Worm (Caenorhabditis elegans) whole organism, L3 larva: Measurements from ENCODE around the gene F47E1.1.

Source experiments
- aly-2 ChIP-seq: fragments of 150-350 bp; optimal IDR thresholded peaks from 2 replicates; lab custom pipeline; 2014; ENCODE audit warnings: missing biosample characterization, missing genetic modification characterization
- ama-1 ChIP-seq: fragments of 150-350 bp; optimal IDR thresholded peaks from 2 replicates; lab custom pipeline; 2018
- ceh-16 ChIP-seq: sonication (generic microtip); optimal IDR thresholded peaks from 2 replicates; lab custom pipeline; 2017; ENCODE audit warnings: missing biosample characterization, missing genetic modification characterization
- ceh-28 ChIP-seq: fragments of 150-350 bp; optimal IDR thresholded peaks from 2 replicates; lab custom pipeline; 2014; ENCODE audit warnings: missing biosample characterization, missing genetic modification reagents, missing genetic modification characterization
- ceh-82 ChIP-seq: fragments of 150-350 bp; optimal IDR thresholded peaks from 2 replicates; lab custom pipeline; 2014; ENCODE audit warnings: missing biosample characterization, missing genetic modification characterization
- daf-12 ChIP-seq: fragments of 150-350 bp; optimal IDR thresholded peaks from 2 replicates; lab custom pipeline; 2014; ENCODE audit warnings: missing biosample characterization, missing genetic modification reagents, missing genetic modification characterization
- egl-5 ChIP-seq: fragments of 150-350 bp; optimal IDR thresholded peaks from 2 replicates; lab custom pipeline; 2017; ENCODE audit warnings: missing biosample characterization, missing genetic modification reagents, missing genetic modification characterization, inconsistent platforms
- elt-2 ChIP-seq: sonication (generic microtip); optimal IDR thresholded peaks from 2 replicates; lab custom pipeline; 2016; ENCODE audit warnings: missing genetic modification reagents, mild to moderate bottlenecking, missing genetic modification characterization, missing compliant biosample characterization
- eor-1 ChIP-seq, 2 experiments: fragments of 150-350 bp; optimal IDR thresholded peaks; 2 replicates each; lab custom pipeline; 2014 to 2018; ENCODE audit warnings: missing biosample characterization in 2 of 2, missing genetic modification characterization in 2 of 2
- fkh-10 ChIP-seq: sonication (generic microtip); optimal IDR thresholded peaks from 2 replicates; lab custom pipeline; 2017; ENCODE audit warnings: missing biosample characterization, missing genetic modification reagents, missing genetic modification characterization
- hmg-11 ChIP-seq: sonication (generic microtip); optimal IDR thresholded peaks from 2 replicates; lab custom pipeline; 2016; ENCODE audit warnings: missing genetic modification characterization, missing compliant biosample characterization
- lin-39 ChIP-seq: fragments of 150-350 bp; optimal IDR thresholded peaks from 2 replicates; lab custom pipeline; 2018; ENCODE audit warnings: missing biosample characterization, missing genetic modification reagents, missing genetic modification characterization
- lsy-12 ChIP-seq: sonication (generic microtip); optimal IDR thresholded peaks from 2 replicates; lab custom pipeline; 2016; ENCODE audit warnings: mild to moderate bottlenecking, missing genetic modification characterization, missing compliant biosample characterization
- mdl-1 ChIP-seq: fragments of 150-350 bp; optimal IDR thresholded peaks from 2 replicates; lab custom pipeline; 2014; ENCODE audit warnings: missing biosample characterization, missing genetic modification characterization
- mml-1 ChIP-seq: fragments of 150-350 bp; sonication (generic microtip); optimal IDR thresholded peaks from 3 replicates; lab custom pipeline; 2014; ENCODE audit warnings: missing biosample characterization, missing genetic modification characterization
- nhr-25 ChIP-seq: sonication (generic microtip); optimal IDR thresholded peaks from 2 replicates; lab custom pipeline; 2017; ENCODE audit warnings: missing biosample characterization, missing genetic modification characterization
- nhr-28 ChIP-seq: fragments of 150-350 bp; optimal IDR thresholded peaks from 2 replicates; lab custom pipeline; 2014; ENCODE audit warnings: missing biosample characterization, missing genetic modification characterization
- nhr-67 ChIP-seq: fragments of 150-350 bp; optimal IDR thresholded peaks from 2 replicates; lab custom pipeline; 2014; ENCODE audit warnings: missing biosample characterization, missing genetic modification characterization
- nhr-76 ChIP-seq: fragments of 150-350 bp; sonication (generic microtip); optimal IDR thresholded peaks from 5 replicates; lab custom pipeline; 2014; ENCODE audit warnings: missing biosample characterization, missing genetic modification characterization
- pha-4 ChIP-seq: fragments of 150-350 bp; optimal IDR thresholded peaks from 2 replicates; lab custom pipeline; 2014; ENCODE audit warnings: missing biosample characterization, missing genetic modification reagents, missing genetic modification characterization
- pqm-1 ChIP-seq: fragments of 150-350 bp; optimal IDR thresholded peaks from 2 replicates; lab custom pipeline; 2017; ENCODE audit warnings: missing biosample characterization, missing genetic modification characterization, inconsistent platforms
- sea-2 ChIP-seq: fragments of 150-350 bp; sonication (generic microtip); optimal IDR thresholded peaks from 4 replicates; lab custom pipeline; 2014; ENCODE audit warnings: missing biosample characterization, missing genetic modification reagents, missing genetic modification characterization
- skn-1 ChIP-seq: fragments of 150-350 bp; optimal IDR thresholded peaks from 2 replicates; lab custom pipeline; 2014; ENCODE audit warnings: missing biosample characterization, missing genetic modification characterization
- snpc-4 ChIP-seq: fragments of 150-350 bp; optimal IDR thresholded peaks from 2 replicates; lab custom pipeline; 2014; ENCODE audit warnings: missing biosample characterization, missing genetic modification characterization
- tbx-2 ChIP-seq: sonication (generic microtip); optimal IDR thresholded peaks from 2 replicates; lab custom pipeline; 2016; ENCODE audit warnings: mild to moderate bottlenecking, missing genetic modification characterization, missing compliant biosample characterization
- unc-39 ChIP-seq: sonication (generic microtip); optimal IDR thresholded peaks from 4 replicates; lab custom pipeline; 2017; ENCODE audit warnings: missing biosample characterization, missing genetic modification characterization
- unc-62 ChIP-seq: fragments of 150-350 bp; sonication (generic microtip); optimal IDR thresholded peaks from 4 replicates; lab custom pipeline; 2014; ENCODE audit warnings: missing biosample characterization, missing genetic modification reagents, missing genetic modification characterization
- ztf-4 ChIP-seq: fragments of 150-350 bp; optimal IDR thresholded peaks from 2 replicates; lab custom pipeline; 2014; ENCODE audit warnings: missing biosample characterization, missing genetic modification characterization

The F47E1.1 gene

ce11 chrX:9091873-9092272 lies 14.9 kb downstream of the F47E1.1 start:
- TF ChIP-seq nhr-67 (tag; lab: Kevin White, UChicago) (no peak), pha-4 (peak; percentile 85)

ce11 chrX:9096861-9097260 lies 19.9 kb downstream of the F47E1.1 start:
- no peak for TF ChIP-seq ceh-82 (tag; lab: Kevin White, UChicago)
- no peak for TF ChIP-seq ceh-16
- TF ChIP-seq pqm-1 (tag; lab: Kevin White, UChicago): peak; percentile 78
- TF ChIP-seq elt-2 (tag; lab: Kevin White, UChicago): peak; percentile 87
- TF ChIP-seq pha-4: peak; percentile 56
- no peak for TF ChIP-seq ama-1 (lab: Kevin White, UChicago)

- TF ChIP-seq ceh-28 (tag; lab: Kevin White, UChicago): no peak
- peak; percentile 50 for TF ChIP-seq nhr-25 (tag; lab: Kevin White, UChicago)
- TF ChIP-seq aly-2 (tag; lab: Kevin White, UChicago): no peak
Observed at ce11 chrX:9102150-9102549, 25.2 kb downstream of the F47E1.1 start.

ce11 chrX:9103048-9103447 lies 26.1 kb downstream of the F47E1.1 start:
- TF ChIP-seq pha-4 (peak; percentile 49), snpc-4 (tag; lab: Kevin White, UChicago) (no peak), mml-1 (no peak)

- TF ChIP-seq lsy-12 (tag; lab: Kevin White, UChicago): no peak
- no peak for TF ChIP-seq tbx-2 (tag; lab: Kevin White, UChicago)
- TF ChIP-seq mdl-1 (tag; lab: Kevin White, UChicago): no peak
- TF ChIP-seq nhr-25 (tag; lab: Kevin White, UChicago): no peak
- no peak for TF ChIP-seq lin-39 (tag; lab: Kevin White, UChicago)
- no peak for TF ChIP-seq sea-2
- no peak for TF ChIP-seq nhr-28 (tag; lab: Kevin White, UChicago)
- no peak for TF ChIP-seq nhr-67 (tag; lab: Kevin White, UChicago)
- no peak for TF ChIP-seq ceh-16
- no peak for TF ChIP-seq daf-12 (tag; lab: Kevin White, UChicago)
- no peak for TF ChIP-seq pha-4
- TF ChIP-seq ztf-4 (tag; lab: Kevin White, UChicago): no peak
- TF ChIP-seq ama-1 (lab: Kevin White, UChicago): no peak
- no peak for TF ChIP-seq ceh-28 (tag; lab: Kevin White, UChicago)
- no peak for TF ChIP-seq unc-62 (GFP tag; lab: Kevin White, UChicago)
- TF ChIP-seq hmg-11 (tag; lab: Kevin White, UChicago): no peak
Observed at ce11 chrX:9103584-9103983, 26.6 kb downstream of the F47E1.1 start.

- no peak for TF ChIP-seq snpc-4 (tag; lab: Kevin White, UChicago)
- no peak for TF ChIP-seq mdl-1 (tag; lab: Kevin White, UChicago)
- no peak for TF ChIP-seq unc-62 (GFP tag; lab: Kevin White, UChicago)
- TF ChIP-seq skn-1 (tag; lab: Kevin White, UChicago): no peak
- peak; percentile 83 for TF ChIP-seq pha-4
- no peak for TF ChIP-seq ceh-16
- no peak for TF ChIP-seq nhr-76 (tag; lab: Kevin White, UChicago)
- no peak for TF ChIP-seq ceh-82 (tag; lab: Kevin White, UChicago)
- no peak for TF ChIP-seq unc-39 (tag; lab: Kevin White, UChicago)
- TF ChIP-seq egl-5: no peak
- TF ChIP-seq ztf-4 (tag; lab: Kevin White, UChicago): no peak
- peak; percentile 49 for TF ChIP-seq pqm-1 (tag; lab: Kevin White, UChicago)
- TF ChIP-seq mml-1: no peak
Observed at ce11 chrX:9104399-9104798, 27.4 kb downstream of the F47E1.1 start.

ce11 chrX:9105075-9105474 lies 28.1 kb downstream of the F47E1.1 start:
- TF ChIP-seq elt-2 (tag; lab: Kevin White, UChicago) (peak; percentile 48), eor-1 (tag; optimal IDR thresholded peaks at IDR 0.05; lab: Kevin White, UChicago) (no peak), pqm-1 (tag; lab: Kevin White, UChicago) (peak; percentile 12)
- TF ChIP-seq, all 47 proteins: peak for 2

ce11 chrX:9105888-9106287 lies 28.9 kb downstream of the F47E1.1 start:
- TF ChIP-seq fkh-10: no peak
